Worm (Caenorhabditis elegans): ENCODE data around the gene pot-2.

Gene pot-2

DNA sequence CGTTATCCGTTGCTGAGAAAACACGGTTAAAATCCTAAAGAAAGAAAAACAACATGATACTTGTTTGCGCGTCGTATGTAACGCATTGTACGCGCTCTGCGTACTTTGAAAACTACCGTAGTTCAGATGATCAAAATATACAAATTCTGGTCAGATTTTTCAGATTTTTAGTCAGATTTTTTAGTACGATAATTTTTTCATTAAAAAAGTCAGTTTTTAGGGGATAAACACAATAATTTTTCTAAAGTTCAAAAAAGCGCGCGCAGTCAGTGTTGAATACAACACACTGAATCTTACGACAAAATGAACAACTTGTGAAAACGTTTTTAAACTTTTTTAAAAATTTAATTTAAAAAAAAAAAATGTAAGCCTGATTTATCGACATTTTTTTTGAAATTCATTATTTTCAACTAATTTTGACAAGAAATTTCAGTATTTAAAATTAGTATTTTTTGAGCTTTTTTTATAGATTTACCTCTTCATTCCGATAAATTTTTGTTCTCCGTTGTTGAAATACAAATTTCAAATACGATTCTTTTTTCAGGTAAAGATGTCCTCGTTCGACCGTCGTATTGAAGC, at the start of gene pot-2:
Gene pot-2, plus strand, starts transcription at position 529 of the 579 bp plus-strand sequence.
- no peak for TF ChIP-seq lag-1 (GFP tag; IDR thresholded peaks at IDR 0.05)
- no peak for TF ChIP-seq sptf-2 (GFP tag; optimal IDR thresholded peaks at IDR 0.05)
- no peak for TF ChIP-seq zim-3 (tag; optimal IDR thresholded peaks at IDR 0.05)
- peak; percentile 50; the same call in 1 of the 2 replicates for TF ChIP-seq D2030.7 (GFP tag; IDR thresholded peaks at IDR 0.05)
- TF ChIP-seq ceh-91 (GFP tag; IDR thresholded peaks at IDR 0.05), result 0 out of 2 replicates have a peak, but pooled peaks have one; percentile 13
- peak; percentile 16 for TF ChIP-seq snpc-1.3 (tag; optimal IDR thresholded peaks at IDR 0.05; ENCODE audit: insufficient read depth)
- 0 out of 2 replicates have a peak, but pooled peaks have one; percentile 17 for TF ChIP-seq F33H1.4 (GFP tag; IDR thresholded peaks at IDR 0.05)
- TF ChIP-seq Y53F4B.3 (GFP tag; IDR thresholded peaks at IDR 0.05), result no peak
- no peak for TF ChIP-seq ets-4 (GFP tag; optimal IDR thresholded peaks at IDR 0.05)
- TF ChIP-seq cebp-1 (GFP tag; IDR thresholded peaks at IDR 0.05), result no peak
- no peak for TF ChIP-seq cebp-1 (tag; optimal IDR thresholded peaks at IDR 0.05)
- TF ChIP-seq tlf-1 (GFP tag; optimal IDR thresholded peaks at IDR 0.05), result no peak
- no peak for TF ChIP-seq chd-7 (tag; optimal IDR thresholded peaks at IDR 0.05)
- peak; percentile 80 for TF ChIP-seq madf-6 (GFP tag; IDR thresholded peaks at IDR 0.05)
- peak; percentile 75 for TF ChIP-seq efl-1 (GFP tag; optimal IDR thresholded peaks at IDR 0.05)
- peak; percentile 49 for TF ChIP-seq xnd-1 (tag; optimal IDR thresholded peaks at IDR 0.05)
- TF ChIP-seq dpff-1 (tag; optimal IDR thresholded peaks at IDR 0.05), result no peak
- no peak for TF ChIP-seq snpc-4 (GFP tag; optimal IDR thresholded peaks at IDR 0.05)
- TF ChIP-seq snpc-4 (tag; optimal IDR thresholded peaks at IDR 0.05), result no peak
- TF ChIP-seq C06A6.2 (GFP tag; conservative IDR thresholded peaks at IDR 0.05), result no peak
- no peak for TF ChIP-seq athp-1 (tag; optimal IDR thresholded peaks at IDR 0.05)
- no peak for TF ChIP-seq ceh-79 (tag; optimal IDR thresholded peaks at IDR 0.05)
- TF ChIP-seq Y56A3A.18 (GFP tag; IDR thresholded peaks at IDR 0.05), result no peak
- TF ChIP-seq madf-8 (GFP tag; conservative IDR thresholded peaks at IDR 0.05), result peak; percentile 58
- peak; percentile 87 for TF ChIP-seq lsl-1 (GFP tag; optimal IDR thresholded peaks at IDR 0.05)
- TF ChIP-seq lin-54 (GFP tag; optimal IDR thresholded peaks at IDR 0.05), result peak; percentile 26
- no peak for TF ChIP-seq B0019.2 (GFP tag; conservative IDR thresholded peaks at IDR 0.05)
- TF ChIP-seq hsf-1 (GFP tag; IDR thresholded peaks at IDR 0.05), result no peak
- TF ChIP-seq mxl-1 (tag; optimal IDR thresholded peaks at IDR 0.05), result no peak

DNA sequence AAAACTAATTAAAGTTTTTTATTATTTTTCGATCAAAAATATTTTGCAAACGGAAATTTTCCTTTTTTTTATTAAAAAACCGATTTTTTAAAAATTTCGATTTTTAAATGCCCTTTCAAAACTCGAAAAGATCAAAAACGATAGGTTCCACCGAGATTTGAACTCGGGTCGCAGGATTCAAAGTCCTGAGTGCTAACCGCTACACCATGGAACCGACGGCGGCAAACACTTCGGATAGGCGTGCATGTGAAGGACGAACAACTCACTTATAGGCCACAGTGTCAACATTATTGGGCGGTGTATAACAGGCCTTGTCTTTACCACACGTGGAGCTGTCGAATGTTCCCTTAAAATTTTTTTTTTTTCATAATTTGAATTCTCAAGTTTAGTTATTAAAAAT, 49.3 kb upstream of the pot-2 start:
- TF ChIP-seq snpc-4 (GFP tag; optimal IDR thresholded peaks at IDR 0.05) (no peak), snpc-4 (tag; optimal IDR thresholded peaks at IDR 0.05) (peak in 1 of 4 experiments; percentile 27), tbp1 (GFP tag; optimal IDR thresholded peaks at IDR 0.05) (peak; percentile 86), hmg-1.2 (GFP tag; IDR thresholded peaks at IDR 0.05) (peak; percentile 39), rpc-1 (optimal IDR thresholded peaks at IDR 0.05) (peak; percentile 50), rpc-1 (tag; optimal IDR thresholded peaks at IDR 0.05) (peak; percentile 70), lin-54 (GFP tag; optimal IDR thresholded peaks at IDR 0.05) (peak; percentile 18), snpc-1.3 (tag; optimal IDR thresholded peaks at IDR 0.05; ENCODE audit: insufficient read depth) (no peak), mcd-1 (GFP tag; IDR thresholded peaks at IDR 0.05) (peak; percentile 44), madf-10 (tag; optimal IDR thresholded peaks at IDR 0.05) (no peak), B0261.1 (tag; optimal IDR thresholded peaks at IDR 0.05) (peak; percentile 69)

DNA sequence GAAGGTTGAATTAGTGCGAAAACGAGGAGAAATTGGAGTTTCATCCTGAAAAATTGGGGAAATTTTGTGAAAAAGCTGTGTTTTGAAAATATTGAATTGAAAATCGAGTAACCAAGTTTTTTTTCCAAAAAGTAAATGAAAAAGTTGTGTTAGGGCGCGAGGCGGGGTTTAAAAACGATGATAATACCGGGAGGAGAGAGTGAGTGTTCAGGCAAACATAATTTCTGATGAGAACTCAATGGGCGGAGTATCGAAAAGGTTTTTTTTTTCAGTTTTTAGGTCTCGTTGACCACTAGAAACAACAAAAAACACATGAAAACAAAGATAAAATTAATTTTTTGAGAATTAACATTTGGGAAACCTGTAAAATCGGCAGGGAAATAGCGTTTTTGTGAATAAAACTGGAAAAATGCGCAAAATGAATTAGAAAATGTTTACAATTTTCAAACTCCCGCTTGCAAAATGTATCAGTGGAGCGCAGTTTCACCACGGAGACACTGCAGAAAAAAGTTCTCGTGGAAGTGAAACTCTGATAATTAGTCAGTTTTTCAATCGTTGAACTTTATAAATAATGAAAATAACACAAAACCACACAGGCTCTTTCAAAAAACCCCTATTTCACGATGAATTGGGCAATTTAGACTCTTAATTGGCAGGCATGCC, 44.3 kb upstream of the pot-2 start, which contains the start of gene C13B4.1:
Gene C13B4.1, minus strand, starts transcription at position 51 of the 663 bp plus-strand sequence.
- peak; percentile 92 for TF ChIP-seq efl-1 (GFP tag; optimal IDR thresholded peaks at IDR 0.05)
- peak; percentile 67 for TF ChIP-seq rcor-1 (GFP tag; IDR thresholded peaks at IDR 0.05)
- TF ChIP-seq dox-1 (GFP tag; IDR thresholded peaks at IDR 0.05), result peak; percentile 67
- TF ChIP-seq unc-130 (GFP tag; optimal IDR thresholded peaks at IDR 0.05), result peak; percentile 49
- peak; percentile 90 for TF ChIP-seq D2030.7 (GFP tag; IDR thresholded peaks at IDR 0.05)
- no peak for TF ChIP-seq ztf-3 (GFP tag; optimal IDR thresholded peaks at IDR 0.05)
- peak; percentile 36 for TF ChIP-seq snpc-3.4 (tag; optimal IDR thresholded peaks at IDR 0.05)
- TF ChIP-seq ceh-40 (GFP tag; IDR thresholded peaks at IDR 0.05), result no peak
- peak; percentile 11 for TF ChIP-seq him-1 (tag; optimal IDR thresholded peaks at IDR 0.05)
- TF ChIP-seq F37B4.10 (GFP tag; IDR thresholded peaks at IDR 0.05), result no peak
- TF ChIP-seq let-607 (tag; optimal IDR thresholded peaks at IDR 0.05), result no peak
- no peak for TF ChIP-seq ztf-6 (GFP tag; IDR thresholded peaks at IDR 0.05)
- TF ChIP-seq ztf-22 (GFP tag; optimal IDR thresholded peaks at IDR 0.05), result no peak

Measured in whole organism, young adult.